Worm (Caenorhabditis elegans): ENCODE results near the gene C06C3.12.

C06C3.12 gene

ce11 chrII:9377158-9377557, 2.3 kb downstream of the C06C3.12 start, which contains the start of gene C06C3.10:
Gene C06C3.10 (minus strand): TSS chrII:9377258.
- TF ChIP-seq nhr-12 (tag; optimal IDR thresholded peaks at IDR 0.05) (no peak), unc-120 (tag; optimal IDR thresholded peaks at IDR 0.05; ENCODE audit: poor library complexity, severe bottlenecking) (no peak), elt-1 (tag; optimal IDR thresholded peaks at IDR 0.05; ENCODE audit: borderline replicate concordance, insufficient read depth) (no peak), ceh-83 (GFP tag; optimal IDR thresholded peaks at IDR 0.05) (no peak), lin-13 (tag; optimal IDR thresholded peaks at IDR 0.05) (no peak), nhr-237 (tag; optimal IDR thresholded peaks at IDR 0.05) (no peak), sptf-1 (tag; optimal IDR thresholded peaks at IDR 0.05) (no peak), lin-32 (GFP tag; optimal IDR thresholded peaks at IDR 0.05) (no peak), drap-1 (GFP tag; optimal IDR thresholded peaks at IDR 0.05) (no peak), mep-1 (tag; optimal IDR thresholded peaks at IDR 0.05) (no peak), unc-62 (GFP tag; optimal IDR thresholded peaks at IDR 0.05) (no peak)

DNA sequence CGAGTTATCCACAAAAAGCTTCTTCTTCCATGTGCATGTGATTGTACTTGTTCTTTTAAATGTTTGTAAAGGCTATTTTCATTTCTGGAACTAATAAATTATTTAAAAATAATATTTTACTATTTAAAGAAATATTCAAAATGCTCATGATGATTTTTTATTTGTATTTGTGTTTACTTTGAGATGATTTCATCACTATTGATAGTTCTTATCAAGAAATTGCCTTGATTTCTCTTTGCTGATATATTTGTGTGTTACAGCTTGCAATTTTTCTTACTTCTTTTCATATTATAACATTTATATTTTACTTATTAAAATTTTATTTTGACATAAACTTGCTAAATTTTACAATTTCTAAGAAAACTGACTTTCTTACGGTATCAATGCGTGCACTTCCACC, 3.3 kb downstream of the C06C3.12 start:
- no peak for TF ChIP-seq nhr-12 (tag; optimal IDR thresholded peaks at IDR 0.05)
- no peak for TF ChIP-seq hlh-1 (tag; optimal IDR thresholded peaks at IDR 0.05)
- no peak for TF ChIP-seq nhr-28 (tag; optimal IDR thresholded peaks at IDR 0.05)
- no peak for TF ChIP-seq zip-8 (tag; optimal IDR thresholded peaks at IDR 0.05)
- TF ChIP-seq unc-120 (tag; optimal IDR thresholded peaks at IDR 0.05; ENCODE audit: poor library complexity, severe bottlenecking): no peak
- no peak for TF ChIP-seq ztf-11 (tag; optimal IDR thresholded peaks at IDR 0.05)

ce11 chrII:9379796-9380195, 4.9 kb downstream of the C06C3.12 start, which contains the start of gene srh-48:
Gene srh-48 (plus strand): TSS chrII:9380096.
- TF ChIP-seq snpc-4 (tag; optimal IDR thresholded peaks at IDR 0.05) (no peak), flh-1 (GFP tag; optimal IDR thresholded peaks at IDR 0.05) (no peak), elt-3 (tag; optimal IDR thresholded peaks at IDR 0.05) (no peak), unc-62 (GFP tag; optimal IDR thresholded peaks at IDR 0.05) (no peak), ceh-83 (GFP tag; optimal IDR thresholded peaks at IDR 0.05) (no peak), lsy-2 (tag; optimal IDR thresholded peaks at IDR 0.05) (no peak), tbx-8 (GFP tag; optimal IDR thresholded peaks at IDR 0.05) (no peak), drap-1 (GFP tag; optimal IDR thresholded peaks at IDR 0.05) (no peak), M03D4.4 (tag; optimal IDR thresholded peaks at IDR 0.05) (no peak), mls-2 (tag; optimal IDR thresholded peaks at IDR 0.05) (no peak), mep-1 (tag; optimal IDR thresholded peaks at IDR 0.05) (no peak), hlh-1 (tag; optimal IDR thresholded peaks at IDR 0.05) (no peak)

- no peak for TF ChIP-seq lsy-2 (tag; optimal IDR thresholded peaks at IDR 0.05)
- TF ChIP-seq lin-13 (tag; optimal IDR thresholded peaks at IDR 0.05): no peak
- no peak for TF ChIP-seq ceh-39 (tag; optimal IDR thresholded peaks at IDR 0.05)
- no peak for TF ChIP-seq ceh-83 (GFP tag; optimal IDR thresholded peaks at IDR 0.05)
- no peak for TF ChIP-seq M03D4.4 (tag; optimal IDR thresholded peaks at IDR 0.05)
- TF ChIP-seq ham-2 (GFP tag; optimal IDR thresholded peaks at IDR 0.05): no peak
- no peak for TF ChIP-seq ztf-11 (tag; optimal IDR thresholded peaks at IDR 0.05)
- no peak for TF ChIP-seq elt-3 (tag; optimal IDR thresholded peaks at IDR 0.05)
- TF ChIP-seq nhr-12 (tag; optimal IDR thresholded peaks at IDR 0.05): no peak
- TF ChIP-seq nhr-2 (tag; optimal IDR thresholded peaks at IDR 0.05): no peak
- TF ChIP-seq drap-1 (GFP tag; optimal IDR thresholded peaks at IDR 0.05): no peak
- no peak for TF ChIP-seq zip-8 (tag; optimal IDR thresholded peaks at IDR 0.05)
- TF ChIP-seq mab-5 (tag; optimal IDR thresholded peaks at IDR 0.05): no peak
- no peak for TF ChIP-seq nhr-76 (tag; optimal IDR thresholded peaks at IDR 0.05)
- TF ChIP-seq sptf-1 (tag; optimal IDR thresholded peaks at IDR 0.05): no peak
- TF ChIP-seq nhr-28 (tag; optimal IDR thresholded peaks at IDR 0.05): no peak
- TF ChIP-seq cnd-1 (tag; optimal IDR thresholded peaks at IDR 0.05): no peak
Measured at ce11 chrII:9385241-9385640, 10.3 kb downstream of the C06C3.12 start, which contains the start of gene C06C3.7. Gene C06C3.7 (plus strand): TSS chrII:9385541.

DNA sequence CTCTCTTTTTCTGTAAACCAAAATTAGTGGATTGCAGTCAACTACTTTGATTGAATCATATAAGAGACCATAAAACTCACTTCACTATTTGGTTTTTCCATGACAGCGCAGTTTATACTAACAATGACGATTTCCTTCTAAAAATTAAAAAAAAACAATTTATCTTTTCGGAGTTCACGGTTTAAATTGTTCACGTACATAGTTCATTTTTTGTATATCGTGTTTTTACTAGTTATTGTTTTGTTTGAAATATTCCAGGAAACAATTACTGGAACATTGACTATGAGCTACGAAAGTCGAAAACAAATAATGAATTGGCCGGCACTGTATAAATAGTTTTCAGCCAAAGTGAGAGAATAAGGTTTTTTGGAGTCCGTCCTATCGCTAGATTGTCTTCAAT, 17.8 kb downstream of the C06C3.12 start, which contains the start of gene lido-17:
Gene lido-17 (minus strand): TSS at position 101 of the 400 bp plus-strand sequence.
- TF ChIP-seq ceh-39 (tag; optimal IDR thresholded peaks at IDR 0.05) (no peak), lsy-2 (tag; optimal IDR thresholded peaks at IDR 0.05) (no peak), mls-2 (tag; optimal IDR thresholded peaks at IDR 0.05) (no peak), ces-1 (GFP tag; optimal IDR thresholded peaks at IDR 0.05) (no peak), nhr-237 (tag; optimal IDR thresholded peaks at IDR 0.05) (no peak), mab-5 (tag; optimal IDR thresholded peaks at IDR 0.05) (no peak), blmp-1 (tag; optimal IDR thresholded peaks at IDR 0.05) (no peak), flh-1 (GFP tag; optimal IDR thresholded peaks at IDR 0.05) (no peak)

All from whole organism, mixed stage, embryonic.